Worm (Caenorhabditis elegans): ENCODE measurements around the gene srw-112.

srw-112 gene

DNA sequence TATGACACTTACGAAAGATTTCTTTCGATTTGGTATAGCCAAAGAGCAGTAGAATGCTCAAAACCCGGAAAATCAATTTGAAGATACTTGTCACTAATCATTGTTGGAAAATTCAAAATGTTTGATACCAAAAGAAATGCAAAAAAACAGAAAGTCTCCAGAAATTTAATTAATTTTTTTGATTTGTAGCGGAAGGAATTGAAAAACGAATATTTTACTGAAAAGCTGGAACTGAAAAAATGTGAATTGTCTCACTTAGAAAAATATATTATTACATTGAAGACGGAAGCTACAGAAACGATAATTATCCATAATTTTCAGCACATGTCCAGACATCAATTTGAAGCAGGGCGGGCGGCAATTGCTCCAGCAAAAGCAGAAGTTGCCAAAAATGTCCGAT, 42.9 kb downstream of the srw-112 start, which contains the start of gene srw-138:
srw-138 (minus strand) TSS at position 101 of the 400 bp plus-strand sequence.
- TF ChIP-seq ceh-2 (tag; optimal IDR thresholded peaks at IDR 0.05) (no peak), K09A11.1 (tag; optimal IDR thresholded peaks at IDR 0.05; ENCODE audit: insufficient read depth) (no peak), che-1 (tag; optimal IDR thresholded peaks at IDR 0.05) (no peak), fkh-10 (GFP tag; optimal IDR thresholded peaks at IDR 0.05) (no peak), Y22D7AL.16 (tag; optimal IDR thresholded peaks at IDR 0.05) (no peak), ceh-22 (tag; optimal IDR thresholded peaks at IDR 0.05) (no peak), pat-9 (tag; optimal IDR thresholded peaks at IDR 0.05) (no peak), tbx-2 (tag; optimal IDR thresholded peaks at IDR 0.05) (no peak), ceh-19 (GFP tag; optimal IDR thresholded peaks at IDR 0.05) (no peak), pax-1 (tag; optimal IDR thresholded peaks at IDR 0.05) (no peak), dmd-4 (tag; optimal IDR thresholded peaks at IDR 0.05; ENCODE audit: borderline replicate concordance) (no peak), elt-4 (tag; optimal IDR thresholded peaks at IDR 0.05) (no peak), C38D4.7 (GFP tag; optimal IDR thresholded peaks at IDR 0.05) (no peak), ceh-34 (tag; optimal IDR thresholded peaks at IDR 0.05) (no peak)

DNA sequence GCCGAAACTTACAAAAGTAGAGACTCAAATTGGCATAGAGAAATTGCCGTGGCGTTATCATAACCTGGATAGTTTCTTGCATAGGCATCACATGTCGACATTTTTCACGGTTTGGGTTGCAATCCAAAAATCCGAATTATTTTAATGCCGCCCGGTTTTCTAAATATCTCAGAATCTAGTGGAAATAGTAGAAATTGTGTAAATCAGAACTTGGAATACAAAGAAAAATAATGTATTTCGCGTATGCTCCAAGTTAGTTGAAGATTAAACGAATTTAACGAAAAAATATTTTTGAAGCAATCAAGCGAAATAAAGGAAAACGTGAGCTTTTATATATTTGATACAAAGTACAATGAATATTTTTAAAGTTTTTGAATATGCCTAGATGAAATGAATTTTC, 45.0 kb downstream of the srw-112 start, which contains the start of gene srw-144:
srw-144 (minus strand) TSS at position 101 of the 400 bp plus-strand sequence.
- TF ChIP-seq Y22D7AL.16 (tag; optimal IDR thresholded peaks at IDR 0.05) (no peak), nfya-1 (tag; optimal IDR thresholded peaks at IDR 0.05) (no peak), gmeb-2 (tag; optimal IDR thresholded peaks at IDR 0.05) (no peak), K02D7.2 (tag; optimal IDR thresholded peaks at IDR 0.05) (no peak), ceh-6 (GFP tag; optimal IDR thresholded peaks at IDR 0.05) (no peak), pha-4 (tag; optimal IDR thresholded peaks at IDR 0.05) (no peak), ceh-31 (tag; optimal IDR thresholded peaks at IDR 0.05) (no peak), T23F11.4 (GFP tag; optimal IDR thresholded peaks at IDR 0.05) (no peak), ahr-1 (tag; optimal IDR thresholded peaks at IDR 0.05) (no peak), lim-6 (tag; optimal IDR thresholded peaks at IDR 0.05) (no peak), ceh-9 (tag; optimal IDR thresholded peaks at IDR 0.05) (no peak)

DNA sequence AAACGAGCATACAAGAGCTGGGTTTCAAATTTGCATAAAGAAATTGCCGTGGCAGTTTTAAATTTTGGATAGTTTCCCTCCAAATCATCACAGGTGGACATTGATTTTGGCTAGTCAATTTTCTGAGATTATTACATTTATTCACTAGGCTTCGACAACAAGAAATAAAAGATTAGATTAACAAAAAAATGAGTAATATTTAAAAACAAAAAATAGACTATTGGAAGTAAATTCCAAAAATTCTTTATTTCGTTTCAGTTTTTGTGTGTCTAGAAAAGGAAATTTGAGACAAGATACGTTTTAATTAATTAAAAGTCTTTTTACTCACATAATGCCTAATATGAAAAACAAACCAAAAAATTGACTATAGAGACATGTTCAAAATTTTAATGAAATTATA, 47.7 kb downstream of the srw-112 start, which contains the start of gene srw-142:
srw-142 (minus strand) TSS at position 101 of the 400 bp plus-strand sequence.
- TF ChIP-seq unc-55 (GFP tag; optimal IDR thresholded peaks at IDR 0.05) = no peak
- no peak for TF ChIP-seq unc-3 (GFP tag; conservative IDR thresholded peaks at IDR 0.05)
- TF ChIP-seq unc-3 (tag; optimal IDR thresholded peaks at IDR 0.05) = no peak
- TF ChIP-seq ceh-45 (GFP tag; IDR thresholded peaks at IDR 0.05) = no peak
- TF ChIP-seq pros-1 (tag; optimal IDR thresholded peaks at IDR 0.05) = no peak
- TF ChIP-seq tbx-7 (tag; optimal IDR thresholded peaks at IDR 0.05) = no peak
- TF ChIP-seq rnt-1 (tag; optimal IDR thresholded peaks at IDR 0.05) = no peak
- TF ChIP-seq F13H6.1 (tag; optimal IDR thresholded peaks at IDR 0.05) = no peak
- TF ChIP-seq sox-2 (GFP tag; IDR thresholded peaks at IDR 0.05) = no peak
- no peak for TF ChIP-seq fkh-10 (GFP tag; optimal IDR thresholded peaks at IDR 0.05)
- no peak for TF ChIP-seq dve-1 (tag; optimal IDR thresholded peaks at IDR 0.05)
- TF ChIP-seq sdc-2 (tag; optimal IDR thresholded peaks at IDR 0.05) = no peak
- no peak for TF ChIP-seq pha-4 (tag; optimal IDR thresholded peaks at IDR 0.05)
- no peak for TF ChIP-seq fax-1 (tag; optimal IDR thresholded peaks at IDR 0.05)
- TF ChIP-seq npax-4 (tag; optimal IDR thresholded peaks at IDR 0.05) = no peak
- TF ChIP-seq ceh-14 (tag; optimal IDR thresholded peaks at IDR 0.05) = no peak
- TF ChIP-seq ceh-30 (tag; optimal IDR thresholded peaks at IDR 0.05) = no peak
- no peak for TF ChIP-seq hlh-30 (tag; optimal IDR thresholded peaks at IDR 0.05; ENCODE audit: insufficient read depth)
